Fruit fly (Drosophila melanogaster) S2 (cell line): ENCODE results near the gene CG10063.

ENCODE experiments used
- CG8478 ChIP-seq: fragments of >200 bp; optimal IDR thresholded peaks from 2 replicates; lab custom pipeline; 2018
- CTCF ChIP-seq, 2 experiments: fragments of >200 bp; optimal IDR thresholded peaks; 2 replicates each; lab custom pipeline; 2018

DNA sequence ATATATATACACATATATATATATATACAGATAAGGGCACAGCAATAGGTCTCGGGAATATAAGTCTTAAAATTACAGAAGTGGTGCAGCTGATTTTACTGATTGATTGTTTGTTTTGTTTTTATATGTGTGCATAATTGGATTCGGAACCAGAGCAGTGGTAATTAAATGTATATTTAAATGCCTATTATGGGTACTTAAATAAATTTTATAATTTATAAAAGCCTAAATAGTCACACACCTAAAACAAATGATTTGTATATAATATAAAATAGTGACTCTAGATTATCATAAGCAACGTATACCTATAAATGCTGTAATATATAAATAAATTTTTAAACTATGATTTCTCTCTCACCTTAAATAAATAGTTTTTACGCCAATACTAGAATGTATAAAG lies 37.1 kb upstream of the CG10063 start:
- TF ChIP-seq CG8478 (no peak), CTCF (optimal IDR thresholded peaks at IDR 0.05; lab: Kevin White, UChicago) (no peak)
